Worm (Caenorhabditis elegans): ENCODE results near the gene ntc-1.

ntc-1 gene

ce11 chrX:4901974-4902373 lies 36.1 kb downstream of the ntc-1 start:
- TF ChIP-seq bed-3 (GFP tag; optimal IDR thresholded peaks at IDR 0.05) = no peak
- TF ChIP-seq ces-1 (GFP tag; optimal IDR thresholded peaks at IDR 0.05) = peak; percentile 70
- TF ChIP-seq ceh-43 (GFP tag; optimal IDR thresholded peaks at IDR 0.05) = no peak
- TF ChIP-seq drap-1 (GFP tag; optimal IDR thresholded peaks at IDR 0.05) = no peak
- no peak for TF ChIP-seq unc-120 (tag; optimal IDR thresholded peaks at IDR 0.05; ENCODE audit: poor library complexity, severe bottlenecking)
- no peak for TF ChIP-seq nhr-28 (tag; optimal IDR thresholded peaks at IDR 0.05)
- no peak for TF ChIP-seq nhr-76 (tag; optimal IDR thresholded peaks at IDR 0.05)
- no peak for TF ChIP-seq sem-2 (GFP tag; optimal IDR thresholded peaks at IDR 0.05)

DNA sequence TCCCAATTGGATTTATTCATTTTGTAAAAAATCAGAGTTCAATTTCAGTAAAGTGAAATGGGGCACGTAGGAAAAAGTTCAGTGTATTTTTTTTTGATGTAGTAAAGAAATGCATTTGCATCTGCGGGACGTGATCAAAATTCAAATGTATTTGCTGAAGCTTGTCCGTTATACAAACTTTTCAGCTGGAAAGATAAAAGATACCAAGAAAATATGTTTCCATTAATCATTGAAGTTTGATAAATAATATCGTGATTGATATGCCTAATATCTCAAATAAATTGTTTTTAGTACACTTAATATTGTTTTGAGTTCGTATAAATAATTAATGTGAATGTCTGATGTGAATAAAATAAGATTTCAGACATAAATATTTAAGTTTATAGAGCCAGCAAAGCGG lies 36.5 kb downstream of the ntc-1 start:
- no peak for TF ChIP-seq elt-3 (tag; optimal IDR thresholded peaks at IDR 0.05)
- no peak for TF ChIP-seq tbx-8 (GFP tag; optimal IDR thresholded peaks at IDR 0.05)
- no peak for TF ChIP-seq cnd-1 (tag; optimal IDR thresholded peaks at IDR 0.05)
- TF ChIP-seq snpc-4 (tag; optimal IDR thresholded peaks at IDR 0.05) = no peak
- TF ChIP-seq ceh-83 (GFP tag; optimal IDR thresholded peaks at IDR 0.05) = no peak
- TF ChIP-seq pha-4 (tag; optimal IDR thresholded peaks at IDR 0.05) = no peak
- TF ChIP-seq ham-2 (GFP tag; optimal IDR thresholded peaks at IDR 0.05) = no peak
- no peak for TF ChIP-seq ztf-11 (tag; optimal IDR thresholded peaks at IDR 0.05)
- TF ChIP-seq nhr-12 (tag; optimal IDR thresholded peaks at IDR 0.05) = no peak
- TF ChIP-seq M03D4.4 (tag; optimal IDR thresholded peaks at IDR 0.05) = no peak
- TF ChIP-seq lin-32 (GFP tag; optimal IDR thresholded peaks at IDR 0.05) = no peak
- no peak for TF ChIP-seq mls-2 (tag; optimal IDR thresholded peaks at IDR 0.05)
- no peak for TF ChIP-seq zip-8 (tag; optimal IDR thresholded peaks at IDR 0.05)
- no peak for TF ChIP-seq blmp-1 (tag; optimal IDR thresholded peaks at IDR 0.05)
- TF ChIP-seq lsy-2 (tag; optimal IDR thresholded peaks at IDR 0.05) = no peak
- TF ChIP-seq sptf-1 (tag; optimal IDR thresholded peaks at IDR 0.05) = no peak
- no peak for TF ChIP-seq mab-5 (tag; optimal IDR thresholded peaks at IDR 0.05)

DNA sequence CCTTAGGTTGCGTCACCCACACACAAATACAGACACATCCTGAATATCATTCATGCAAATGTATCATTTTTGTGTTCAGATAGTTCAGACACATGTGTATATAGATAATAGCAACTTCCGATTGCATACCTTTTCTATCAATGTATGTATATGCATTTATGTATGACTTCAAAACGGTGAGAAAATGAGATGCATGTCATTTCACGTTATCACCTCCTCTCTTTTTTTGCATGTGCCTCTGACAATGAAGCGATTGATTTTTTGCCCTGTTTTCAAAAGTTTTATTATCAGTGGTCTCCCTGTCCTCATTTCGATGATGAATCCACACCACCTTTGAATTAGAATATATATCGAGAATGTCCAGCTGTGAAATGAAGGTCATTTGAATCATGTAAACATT lies 39.9 kb downstream of the ntc-1 start, which contains the start of gene K05B2.2:
Gene K05B2.2, plus strand, starts transcription at position 278 of the 400 bp plus-strand sequence.
- TF ChIP-seq ceh-39 (tag; optimal IDR thresholded peaks at IDR 0.05) = no peak
- peak; percentile 23 for TF ChIP-seq zip-8 (tag; optimal IDR thresholded peaks at IDR 0.05)

DNA sequence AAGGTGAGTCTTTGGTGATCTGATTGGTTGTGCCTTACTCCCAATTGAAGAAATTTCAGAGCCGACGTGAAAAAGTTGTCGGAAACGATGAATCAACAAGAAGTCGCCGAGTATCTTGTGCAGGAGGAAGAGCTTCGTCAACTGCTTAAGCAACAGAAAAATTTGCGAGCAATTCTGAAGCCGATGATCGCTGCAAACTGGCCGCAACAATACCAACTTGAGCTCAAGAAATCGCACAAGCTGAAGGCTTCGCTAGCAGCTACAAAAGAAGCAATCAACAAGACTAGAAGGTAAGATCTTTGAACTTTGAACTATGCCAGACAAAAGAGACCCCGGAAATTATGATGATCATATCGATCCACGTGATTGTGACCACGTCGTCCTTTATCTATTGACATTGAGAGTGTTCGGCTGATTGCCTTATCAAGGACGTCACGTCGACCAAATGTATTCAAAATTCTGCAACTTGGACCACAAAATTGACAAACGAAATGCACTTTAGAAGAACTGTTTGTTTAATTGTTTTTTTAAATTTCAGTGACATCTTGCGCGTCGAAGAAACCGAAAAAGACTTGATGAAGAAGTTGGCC lies 45.5 kb downstream of the ntc-1 start:
- TF ChIP-seq ceh-83 (GFP tag; optimal IDR thresholded peaks at IDR 0.05) (no peak), drap-1 (GFP tag; optimal IDR thresholded peaks at IDR 0.05) (no peak), elt-1 (tag; optimal IDR thresholded peaks at IDR 0.05; ENCODE audit: borderline replicate concordance, insufficient read depth) (no peak), snpc-4 (tag; optimal IDR thresholded peaks at IDR 0.05) (no peak), zip-8 (tag; optimal IDR thresholded peaks at IDR 0.05) (no peak), nhr-76 (tag; optimal IDR thresholded peaks at IDR 0.05) (no peak), pha-4 (tag; optimal IDR thresholded peaks at IDR 0.05) (no peak), lin-32 (GFP tag; optimal IDR thresholded peaks at IDR 0.05) (no peak), tbx-8 (GFP tag; optimal IDR thresholded peaks at IDR 0.05) (no peak), lin-13 (tag; optimal IDR thresholded peaks at IDR 0.05) (no peak), mls-2 (tag; optimal IDR thresholded peaks at IDR 0.05) (no peak), nhr-237 (tag; optimal IDR thresholded peaks at IDR 0.05) (no peak), blmp-1 (tag; optimal IDR thresholded peaks at IDR 0.05) (no peak), ces-1 (GFP tag; optimal IDR thresholded peaks at IDR 0.05) (no peak), hlh-1 (tag; optimal IDR thresholded peaks at IDR 0.05) (no peak), sptf-1 (tag; optimal IDR thresholded peaks at IDR 0.05) (no peak)

DNA sequence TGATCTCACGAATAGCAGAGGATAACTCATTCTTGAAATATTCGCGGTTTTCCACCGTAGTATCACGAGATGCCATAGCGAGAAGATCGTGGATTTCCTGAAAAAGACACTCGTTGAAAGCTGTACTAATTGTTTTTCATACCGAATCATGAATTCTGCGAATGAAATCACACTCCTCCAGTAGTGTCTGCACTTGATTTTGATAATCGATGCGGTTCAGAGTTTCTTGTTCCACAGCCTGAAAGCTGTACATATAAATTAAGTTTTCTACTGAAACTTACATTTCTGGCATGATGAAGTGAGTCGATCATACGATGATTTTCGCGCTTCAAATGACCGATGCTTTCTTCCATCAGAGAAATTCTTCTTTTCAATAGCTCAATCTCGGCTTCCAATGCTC lies 48.6 kb downstream of the ntc-1 start:
- no peak for TF ChIP-seq snpc-4 (tag; optimal IDR thresholded peaks at IDR 0.05)
- TF ChIP-seq unc-120 (tag; optimal IDR thresholded peaks at IDR 0.05; ENCODE audit: poor library complexity, severe bottlenecking) = no peak
- TF ChIP-seq cnd-1 (tag; optimal IDR thresholded peaks at IDR 0.05) = no peak

- TF ChIP-seq snpc-4 (tag; optimal IDR thresholded peaks at IDR 0.05) (no peak), hlh-1 (tag; optimal IDR thresholded peaks at IDR 0.05) (no peak), nhr-28 (tag; optimal IDR thresholded peaks at IDR 0.05) (no peak), tbx-8 (GFP tag; optimal IDR thresholded peaks at IDR 0.05) (no peak), lin-13 (tag; optimal IDR thresholded peaks at IDR 0.05) (no peak), ces-1 (GFP tag; optimal IDR thresholded peaks at IDR 0.05) (no peak), mls-2 (tag; optimal IDR thresholded peaks at IDR 0.05) (no peak), elt-1 (tag; optimal IDR thresholded peaks at IDR 0.05; ENCODE audit: borderline replicate concordance, insufficient read depth) (no peak), flh-1 (GFP tag; optimal IDR thresholded peaks at IDR 0.05) (no peak), bed-3 (GFP tag; optimal IDR thresholded peaks at IDR 0.05) (no peak), unc-62 (GFP tag; optimal IDR thresholded peaks at IDR 0.05) (no peak), unc-120 (tag; optimal IDR thresholded peaks at IDR 0.05; ENCODE audit: poor library complexity, severe bottlenecking) (no peak)
Measured at ce11 chrX:4915879-4916278, 50.0 kb downstream of the ntc-1 start, which contains the start of gene ifa-4. TSS of gene ifa-4 (minus strand) at chrX:4915979.

Measured in whole organism, mixed stage, embryonic.